Fruit fly (Drosophila melanogaster): Measurements from ENCODE around the gene CG14020.

dm6 chr2L:5507082-5507481 is 10.5 kb upstream of the CG14020 start:
- TF ChIP-seq Snoo (tag; optimal IDR thresholded peaks at IDR 0.05) (no peak), CG32121 (GFP tag; IDR thresholded peaks at IDR 0.05) (no peak), CG9948 (tag; optimal IDR thresholded peaks at IDR 0.05) (peak; percentile 10), gl (tag; optimal IDR thresholded peaks at IDR 0.05) (no peak), Pif1B (GFP tag; optimal IDR thresholded peaks at IDR 0.05) (no peak), CG34367 (tag; optimal IDR thresholded peaks at IDR 0.05) (no peak), CG8159 (tag; optimal IDR thresholded peaks at IDR 0.05) (peak; percentile 56), CG14655 (GFP tag; optimal IDR thresholded peaks at IDR 0.05) (no peak), CG13204 (GFP tag; optimal IDR thresholded peaks at IDR 0.05) (no peak), fd96Ca (GFP tag; IDR thresholded peaks at IDR 0.05) (no peak), D1 (tag; optimal IDR thresholded peaks at IDR 0.05) (no peak), EcR (GFP tag; optimal IDR thresholded peaks at IDR 0.05) (no peak), CG15710 (tag; optimal IDR thresholded peaks at IDR 0.05) (peak; percentile 27), CG10348 (GFP tag; IDR thresholded peaks at IDR 0.05) (no peak)
